Worm (Caenorhabditis elegans) whole organism, L4 larva: Measurements from ENCODE around the gene T21B6.3.

Experiments
- F49E8.2 ChIP-seq: sonication (generic microtip); optimal IDR thresholded peaks from 2 replicates; lab custom pipeline; 2016; ENCODE audit warnings: missing compliant biosample characterization, mild to moderate bottlenecking, missing genetic modification characterization, borderline replicate concordance
- egl-27 ChIP-seq: sonication (generic microtip); optimal IDR thresholded peaks from 3 replicates; lab custom pipeline; 2017; ENCODE audit warnings: missing biosample characterization, missing genetic modification reagents, missing genetic modification characterization
- lsy-2 ChIP-seq, 2 experiments: fragments of 150-350 bp in 1 of 2; sonication (generic microtip) in 1 of 2; optimal IDR thresholded peaks; 2 replicates each; lab custom pipeline; 2014 to 2017; ENCODE audit warnings: missing biosample characterization in 2 of 2, missing genetic modification characterization in 2 of 2
- nhr-76 ChIP-seq: fragments of 150-350 bp; optimal IDR thresholded peaks from 2 replicates; lab custom pipeline; 2014; ENCODE audit warnings: missing biosample characterization, missing genetic modification characterization
- php-3 ChIP-seq: fragments of 200-800 bp; sonication (Bioruptor generic); IDR thresholded peaks from 2 replicates; pipeline ENCODE4 v1.3.6; 2022; ENCODE audit warnings: missing genetic modification reagents, missing genetic modification characterization, missing compliant biosample characterization
- skn-1 ChIP-seq: fragments of 150-350 bp; optimal IDR thresholded peaks from 2 replicates; lab custom pipeline; 2014; ENCODE audit warnings: missing biosample characterization, missing genetic modification characterization
- snpc-4 ChIP-seq: fragments of 150-350 bp; optimal IDR thresholded peaks from 2 replicates; lab custom pipeline; 2014; ENCODE audit warnings: missing biosample characterization, missing genetic modification characterization
- unc-62 ChIP-seq, 3 experiments: fragments of 150-350 bp in 1 of 3; sonication (generic microtip); optimal IDR thresholded peaks in 2 of 3; peaks in 1 of 3; 1 replicate in 1 of 3; 2 replicates in 2 of 3; lab custom pipeline; 2014 to 2017; ENCODE audit warnings: missing biosample characterization in 3 of 3, missing genetic modification characterization in 3 of 3, missing genetic modification reagents in 3 of 3, missing genotype in 1 of 3
- ztf-11 ChIP-seq: fragments of 150-350 bp; optimal IDR thresholded peaks from 2 replicates; lab custom pipeline; 2014; ENCODE audit warnings: missing biosample characterization, missing genetic modification characterization

ce11 chrX:10956972-10957678 lies 8.4 kb upstream of the T21B6.3 start:
- TF ChIP-seq ztf-11 (no peak), egl-27 (tag; lab: Kevin White, UChicago) (no peak), lsy-2 (tag; optimal IDR thresholded peaks at IDR 0.05; lab: Kevin White, UChicago) (no peak), skn-1 (tag; lab: Kevin White, UChicago) (no peak), php-3 (GFP tag; lab: Robert Waterston, UW) (0 out of 2 replicates have a peak, but pooled peaks have one; percentile 48), F49E8.2 (tag; lab: Kevin White, UChicago) (no peak), snpc-4 (tag; lab: Kevin White, UChicago) (no peak), nhr-76 (tag; lab: Kevin White, UChicago) (no peak), unc-62 (GFP tag; optimal IDR thresholded peaks at IDR 0.05 in 1 of 2; lab: Kevin White, UChicago) (peak in 1 of 2 experiments; percentile 92), unc-62 (tag; optimal IDR thresholded peaks at IDR 0.05; lab: Kevin White, UChicago) (no peak)
